Worm (Caenorhabditis elegans): ENCODE measurements around the gene srlf-2.

DNA sequence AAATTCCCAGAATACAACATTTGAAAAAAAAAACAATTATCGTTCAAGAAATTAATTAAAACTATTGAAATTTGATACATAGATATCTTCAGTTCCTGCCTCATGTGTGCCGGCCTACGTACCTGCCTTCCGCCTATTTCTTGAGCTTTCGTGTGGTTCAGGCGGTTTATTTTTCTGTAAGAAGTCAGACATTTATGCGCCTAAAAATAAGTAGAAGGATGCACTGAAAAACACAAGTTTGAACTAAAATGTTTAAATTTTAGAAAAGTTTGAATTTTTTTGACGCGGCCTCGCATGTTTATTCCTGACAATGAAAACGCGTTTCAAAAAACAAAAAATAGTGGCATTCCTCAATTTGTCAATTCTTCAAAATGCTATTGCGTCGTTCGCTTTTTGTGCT is 16.3 kb upstream of the srlf-2 start, which contains the start of gene C28C12.11:
- TF ChIP-seq ama-1 (optimal IDR thresholded peaks at IDR 0.05) (no peak), nhr-11 (tag; optimal IDR thresholded peaks at IDR 0.05) (no peak), unc-62 (GFP tag; optimal IDR thresholded peaks at IDR 0.05) (no peak), elt-3 (tag; optimal IDR thresholded peaks at IDR 0.05) (no peak), aly-2 (tag; optimal IDR thresholded peaks at IDR 0.05) (no peak), jun-1 (tag; optimal IDR thresholded peaks at IDR 0.05) (no peak), pha-4 (tag; optimal IDR thresholded peaks at IDR 0.05) (no peak)
